Fruit fly (Drosophila melanogaster): ENCODE measurements around the gene CG14397.

The CG14397 gene

DNA sequence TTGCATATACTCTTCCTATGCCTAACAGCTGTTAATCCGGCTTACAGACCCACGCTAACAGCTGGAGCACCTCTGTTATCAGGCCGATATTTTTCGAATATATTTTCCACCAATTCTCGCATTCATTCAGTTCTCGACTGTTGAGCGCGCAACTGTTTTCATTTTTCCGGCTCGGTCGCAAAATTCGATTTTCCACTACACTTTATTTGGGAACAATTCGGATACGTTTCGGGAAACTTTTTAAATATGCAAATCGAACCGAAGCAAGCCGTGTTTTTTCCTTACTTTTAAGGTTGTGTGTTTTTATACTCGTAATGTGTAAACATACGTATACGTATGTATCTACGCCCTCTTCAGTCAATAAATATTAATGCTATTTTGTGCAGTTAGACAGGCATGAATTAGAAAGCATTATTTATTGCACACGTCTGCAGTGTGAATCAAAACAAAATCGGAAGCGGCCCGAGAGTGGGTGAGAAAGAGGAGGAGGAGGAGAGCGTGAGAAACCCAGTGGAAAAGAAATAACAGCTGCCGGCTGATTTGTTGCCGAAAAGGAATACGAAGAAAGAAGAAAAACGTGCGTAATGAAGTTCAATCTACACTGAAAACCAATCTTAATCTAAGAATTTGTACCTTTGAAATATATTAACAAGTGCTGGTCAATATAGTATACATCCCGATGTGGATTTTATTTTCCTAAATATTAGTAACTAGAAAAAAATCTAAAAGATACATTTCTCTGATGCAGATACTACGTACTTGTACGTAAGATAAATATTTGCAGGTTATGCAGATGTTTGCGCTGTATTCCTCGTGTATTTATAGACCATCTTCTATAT, 16.8 kb downstream of the CG14397 start (continued):
- TF ChIP-seq scrt (GFP tag; optimal IDR thresholded peaks at IDR 0.05) (no peak), CG13296 (GFP tag; optimal IDR thresholded peaks at IDR 0.05) (no peak), CG34224 (GFP tag; IDR thresholded peaks at IDR 0.05; ENCODE audit: partially characterized antibody) (peak; percentile 34; the same call in 1 of the 3 replicates), CrebB (tag; optimal IDR thresholded peaks at IDR 0.05) (no peak), fu2 (GFP tag; optimal IDR thresholded peaks at IDR 0.05) (no peak), CG16815 (GFP tag; optimal IDR thresholded peaks at IDR 0.05) (no peak), tap (tag; optimal IDR thresholded peaks at IDR 0.05) (no peak), CG12769 (tag; optimal IDR thresholded peaks at IDR 0.05) (no peak), CG16779 (GFP tag; IDR thresholded peaks at IDR 0.05) (no peak), eyg (GFP tag; optimal IDR thresholded peaks at IDR 0.05) (no peak), CG7372 (GFP tag; IDR thresholded peaks at IDR 0.05) (no peak), CG32767 (GFP tag; IDR thresholded peaks at IDR 0.05) (no peak), CG18764 (GFP tag; optimal IDR thresholded peaks at IDR 0.05) (no peak), danr (GFP tag; IDR thresholded peaks at IDR 0.05) (no peak), stc (GFP tag; IDR thresholded peaks at IDR 0.05) (no peak), run (tag; optimal IDR thresholded peaks at IDR 0.05) (no peak), wdn (GFP tag; IDR thresholded peaks at IDR 0.05) (no peak), Dref (GFP tag; IDR thresholded peaks at IDR 0.05) (no peak), tup (GFP tag; optimal IDR thresholded peaks at IDR 0.05) (no peak), gsb (GFP tag; IDR thresholded peaks at IDR 0.05) (no peak), grau (tag; optimal IDR thresholded peaks at IDR 0.05) (peak; percentile 4), CG1529 (GFP tag; optimal IDR thresholded peaks at IDR 0.05) (no peak), repo (GFP tag; optimal IDR thresholded peaks at IDR 0.05) (no peak), CG14710 (tag; optimal IDR thresholded peaks at IDR 0.05) (no peak), CG4360 (GFP tag; IDR thresholded peaks at IDR 0.05) (no peak), seq (GFP tag; IDR thresholded peaks at IDR 0.05) (no peak), CG8281 (tag; optimal IDR thresholded peaks at IDR 0.05) (no peak), CG12659 (GFP tag; optimal IDR thresholded peaks at IDR 0.05) (no peak), psq (GFP tag; optimal IDR thresholded peaks at IDR 0.05) (peak; percentile 62), abd-A (tag; optimal IDR thresholded peaks at IDR 0.05) (no peak), CG8359 (GFP tag; optimal IDR thresholded peaks at IDR 0.05; ENCODE audit: borderline replicate concordance) (no peak), trh (GFP tag; optimal IDR thresholded peaks at IDR 0.05) (no peak), ranshi (GFP tag; IDR thresholded peaks at IDR 0.05) (no peak), CG8089 (GFP tag; optimal IDR thresholded peaks at IDR 0.05) (no peak), CG11093 (GFP tag; IDR thresholded peaks at IDR 0.05) (no peak), Mrtf (GFP tag; IDR thresholded peaks at IDR 0.05) (no peak), ac (GFP tag; optimal IDR thresholded peaks at IDR 0.05) (no peak), wor (GFP tag; IDR thresholded peaks at IDR 0.05) (no peak), Ada2b (GFP tag; IDR thresholded peaks at IDR 0.05) (no peak), Vsx1 (GFP tag; optimal IDR thresholded peaks at IDR 0.05) (no peak), HLH54F (GFP tag; optimal IDR thresholded peaks at IDR 0.05) (no peak), CG11398 (GFP tag; optimal IDR thresholded peaks at IDR 0.05) (no peak), Taf1 (GFP tag; IDR thresholded peaks at IDR 0.05) (no peak), vvl (GFP tag; IDR thresholded peaks at IDR 0.05) (peak; percentile 15; the same call in 1 of the 2 replicates), Hr3 (GFP tag; optimal IDR thresholded peaks at IDR 0.05) (no peak), CG15601 (tag; optimal IDR thresholded peaks at IDR 0.05) (no peak), CG12236 (GFP tag; optimal IDR thresholded peaks at IDR 0.05) (no peak), Hmr (GFP tag; optimal IDR thresholded peaks at IDR 0.05) (no peak), Optix (GFP tag; IDR thresholded peaks at IDR 0.05) (no peak), CG12104 (GFP tag; optimal IDR thresholded peaks at IDR 0.05) (no peak), CG6683 (GFP tag; optimal IDR thresholded peaks at IDR 0.05) (no peak)

Measured in whole organism, embryonic.